Fruit fly (Drosophila melanogaster) whole organism, embryonic: ENCODE data around the gene Hph.

ENCODE experiments used
- Ada2b ChIP-seq: fragments of 200-800 bp; sonication (Bioruptor generic); IDR thresholded peaks from 2 replicates; pipeline ENCODE4 v1.3.6; 2022; ENCODE audit warnings: missing biosample characterization, missing genetic modification characterization
- B-H2 ChIP-seq: fragments of 200-800 bp; sonication (Bioruptor generic); optimal IDR thresholded peaks from 2 replicates; lab custom pipeline; 2018; ENCODE audit warnings: missing biosample characterization, mild to moderate bottlenecking, missing genetic modification characterization
- Blimp-1 ChIP-seq: fragments of 200-800 bp; sonication (Bioruptor generic); optimal IDR thresholded peaks from 3 replicates; lab custom pipeline; 2018; ENCODE audit warnings: missing biosample characterization, missing genetic modification characterization, mild to moderate bottlenecking, moderate library complexity, missing genetic modification reagents
- CG1024 ChIP-seq: fragments of 200-800 bp; sonication (Bioruptor generic); IDR thresholded peaks from 2 replicates; pipeline ENCODE4 v1.3.6; 2022; ENCODE audit warnings: missing biosample characterization, missing genetic modification characterization
- CG10565 ChIP-seq: fragments of 200-800 bp; sonication (Bioruptor generic); optimal IDR thresholded peaks from 3 replicates; lab custom pipeline; 2016; ENCODE audit warnings: missing biosample characterization, mild to moderate bottlenecking, missing genetic modification characterization
- CG12155 ChIP-seq: fragments of 200-800 bp; sonication (Bioruptor generic); optimal IDR thresholded peaks from 3 replicates; lab custom pipeline; 2016; ENCODE audit warnings: missing biosample characterization, missing genetic modification characterization
- CG12299 ChIP-seq: fragments of 200-800 bp; sonication (Bioruptor generic); optimal IDR thresholded peaks from 2 replicates; lab custom pipeline; 2018; ENCODE audit warnings: missing biosample characterization, mild to moderate bottlenecking, missing genetic modification characterization
- CG13123 ChIP-seq: fragments of 200-800 bp; sonication (Bioruptor generic); optimal IDR thresholded peaks from 2 replicates; lab custom pipeline; 2016; ENCODE audit warnings: missing biosample characterization, missing genetic modification characterization
- CG13894 ChIP-seq: fragments of 200-800 bp; sonication (Bioruptor generic); optimal IDR thresholded peaks from 3 replicates; lab custom pipeline; 2018; ENCODE audit warnings: missing biosample characterization, mild to moderate bottlenecking, missing genetic modification characterization, moderate library complexity
- CG14014 ChIP-seq: fragments of 200-800 bp; sonication (Bioruptor generic); IDR thresholded peaks from 2 replicates; pipeline ENCODE4 v1.3.6; 2022; ENCODE audit warnings: missing biosample characterization, missing genetic modification characterization
- CG1602 ChIP-seq: fragments of 200-800 bp; sonication (Bioruptor generic); optimal IDR thresholded peaks from 3 replicates; lab custom pipeline; 2016; ENCODE audit warnings: missing biosample characterization, missing genetic modification characterization
- CG16815 ChIP-seq: fragments of 200-800 bp; sonication (Bioruptor generic); optimal IDR thresholded peaks from 3 replicates; lab custom pipeline; 2017; ENCODE audit warnings: missing biosample characterization, mild to moderate bottlenecking, missing genetic modification characterization
- CG17359 ChIP-seq: fragments of 200-800 bp; sonication (Bioruptor generic); optimal IDR thresholded peaks from 3 replicates; lab custom pipeline; 2018; ENCODE audit warnings: missing biosample characterization, mild to moderate bottlenecking, missing genetic modification characterization, moderate library complexity
- CG2199 ChIP-seq: fragments of 200-800 bp; sonication (Bioruptor generic); IDR thresholded peaks from 3 replicates; pipeline ENCODE4 v1.3.6; 2022; ENCODE audit warnings: missing biosample characterization, missing genetic modification characterization
- CG30431 ChIP-seq: fragments of 200-800 bp; sonication (Bioruptor generic); optimal IDR thresholded peaks from 2 replicates; lab custom pipeline; 2017; ENCODE audit warnings: missing biosample characterization, missing genetic modification characterization
- CG32772 ChIP-seq: fragments of 200-800 bp; sonication (Bioruptor generic); IDR thresholded peaks from 2 replicates; pipeline ENCODE4 v1.3.6; 2022; ENCODE audit warnings: missing biosample characterization, missing genetic modification characterization
- CG33213 ChIP-seq: fragments of 200-800 bp; sonication (Bioruptor generic); optimal IDR thresholded peaks from 3 replicates; lab custom pipeline; 2016; ENCODE audit warnings: missing biosample characterization, missing genetic modification characterization
- CG3407 ChIP-seq: fragments of 200-800 bp; sonication (Bioruptor generic); optimal IDR thresholded peaks from 2 replicates; lab custom pipeline; 2018; ENCODE audit warnings: missing biosample characterization, mild to moderate bottlenecking, missing genetic modification characterization
- CG3726 ChIP-seq: fragments of 200-800 bp; sonication (Bioruptor generic); IDR thresholded peaks from 3 replicates; pipeline ENCODE4, ENCODE4 v1.3.6; 2022; ENCODE audit warnings: missing biosample characterization, missing genetic modification characterization
- CG6813 ChIP-seq: fragments of 200-800 bp; sonication (Bioruptor generic); optimal IDR thresholded peaks from 2 replicates; lab custom pipeline; 2017; ENCODE audit warnings: missing biosample characterization, missing genetic modification characterization, mild to moderate bottlenecking, moderate library complexity, missing genetic modification reagents
- CG7372 ChIP-seq: fragments of 200-800 bp; sonication (Bioruptor generic); IDR thresholded peaks from 2 replicates; pipeline ENCODE4 v1.3.6; 2022; ENCODE audit warnings: missing biosample characterization, missing genetic modification characterization
- CG7556 ChIP-seq: fragments of 200-800 bp; sonication (Bioruptor generic); optimal IDR thresholded peaks from 2 replicates; lab custom pipeline; 2017; ENCODE audit warnings: missing biosample characterization, mild to moderate bottlenecking, missing genetic modification characterization
- Fer2 ChIP-seq: fragments of 200-800 bp; sonication (Bioruptor generic); optimal IDR thresholded peaks from 2 replicates; lab custom pipeline; 2018; ENCODE audit warnings: missing biosample characterization, mild to moderate bottlenecking, missing genetic modification characterization, moderate library complexity
- Med ChIP-seq: fragments of 200-800 bp; sonication (Bioruptor generic); peaks from one replicate; lab custom pipeline; 2016; ENCODE audit warnings: missing biosample characterization, missing genetic modification characterization, mild to moderate bottlenecking, inconsistent platforms, moderate library complexity
- Mrtf ChIP-seq: fragments of 200-800 bp; sonication (Bioruptor generic); IDR thresholded peaks from 3 replicates; pipeline ENCODE4 v1.3.6; 2022; ENCODE audit warnings: missing biosample characterization, missing genetic modification characterization
- NfI ChIP-seq: fragments of 200-800 bp; sonication (Bioruptor generic); optimal IDR thresholded peaks from 3 replicates; lab custom pipeline; 2018; ENCODE audit warnings: missing biosample characterization, mild to moderate bottlenecking, missing genetic modification characterization, moderate library complexity
- Pdp1 ChIP-seq, 2 experiments: fragments of 200-800 bp; sonication (Bioruptor generic); optimal IDR thresholded peaks; 3 replicates each; lab custom pipeline; 2016; ENCODE audit warnings: missing biosample characterization in 2 of 2, missing genetic modification characterization in 2 of 2, mild to moderate bottlenecking in 1 of 2, moderate library complexity in 1 of 2
- Spps ChIP-seq: fragments of 200-800 bp; sonication (Bioruptor generic); optimal IDR thresholded peaks from 2 replicates; lab custom pipeline; 2018; ENCODE audit warnings: missing biosample characterization, mild to moderate bottlenecking, missing genetic modification characterization
- Tbp ChIP-seq: fragments of >200 bp; optimal IDR thresholded peaks from 2 replicates; lab custom pipeline; 2018; ENCODE audit warnings: missing biosample characterization, missing genetic modification characterization
- cas ChIP-seq: fragments of 200-800 bp; sonication (Bioruptor generic); IDR thresholded peaks from 2 replicates; pipeline ENCODE4 v1.3.6; 2022; ENCODE audit warnings: missing biosample characterization, missing genetic modification characterization
- caup ChIP-seq: fragments of 200-800 bp; sonication (Bioruptor generic); optimal IDR thresholded peaks from 3 replicates; lab custom pipeline; 2017; ENCODE audit warnings: missing biosample characterization, mild to moderate bottlenecking, missing genetic modification characterization, moderate library complexity; ENCODE audit not compliant: severe bottlenecking
- chinmo ChIP-seq: fragments of 200-800 bp; sonication (Bioruptor generic); IDR thresholded peaks from 4 replicates; pipeline ENCODE4 v1.3.6; 2022; ENCODE audit warnings: missing biosample characterization, missing genetic modification characterization; ENCODE audit not compliant: partially characterized antibody
- ems ChIP-seq: fragments of 200-800 bp; sonication (Bioruptor generic); optimal IDR thresholded peaks from 3 replicates; lab custom pipeline; 2016; ENCODE audit warnings: missing biosample characterization, missing genetic modification characterization
- gcm2 ChIP-seq: fragments of 200-800 bp; sonication (Bioruptor generic); optimal IDR thresholded peaks from 2 replicates; lab custom pipeline; 2016; ENCODE audit warnings: missing biosample characterization, missing genetic modification characterization
- grau ChIP-seq: fragments of 200-800 bp; optimal IDR thresholded peaks from 3 replicates; lab custom pipeline; 2019; ENCODE audit warnings: missing biosample characterization, mild to moderate bottlenecking, missing genetic modification characterization, moderate library complexity
- lilli ChIP-seq: fragments of 200-800 bp; sonication (Bioruptor generic); optimal IDR thresholded peaks from 3 replicates; lab custom pipeline; 2016; ENCODE audit warnings: missing biosample characterization, missing genetic modification characterization
- nmo ChIP-seq: fragments of 200-800 bp; sonication (Bioruptor generic); optimal IDR thresholded peaks from 2 replicates; lab custom pipeline; 2018; ENCODE audit warnings: missing biosample characterization, mild to moderate bottlenecking, missing genetic modification characterization, moderate library complexity
- oc ChIP-seq: fragments of 200-800 bp; sonication (Bioruptor generic); optimal IDR thresholded peaks from 2 replicates; lab custom pipeline; 2018; ENCODE audit warnings: missing biosample characterization, mild to moderate bottlenecking, missing genetic modification characterization, moderate library complexity
- onecut ChIP-seq: fragments of 200-800 bp; sonication (Bioruptor generic); IDR thresholded peaks from 2 replicates; pipeline ENCODE4 v1.3.6; 2022; ENCODE audit warnings: missing biosample characterization, missing genetic modification characterization
- sd ChIP-seq: fragments of 200-800 bp; sonication (Bioruptor generic); optimal IDR thresholded peaks from 3 replicates; lab custom pipeline; 2018; ENCODE audit warnings: missing biosample characterization, mild to moderate bottlenecking, missing genetic modification characterization, moderate library complexity
- sima ChIP-seq: fragments of 200-800 bp; sonication (Bioruptor generic); optimal IDR thresholded peaks from 2 replicates; lab custom pipeline; 2016; ENCODE audit warnings: missing biosample characterization, missing genetic modification characterization
- sr ChIP-seq: fragments of 200-800 bp; sonication (Bioruptor generic); IDR thresholded peaks from 3 replicates; pipeline ENCODE4 v1.3.6; 2022; ENCODE audit warnings: missing biosample characterization, missing genetic modification characterization
- stc ChIP-seq: fragments of 200-800 bp; sonication (Bioruptor generic); IDR thresholded peaks from 2 replicates; pipeline ENCODE4 v1.3.6; 2022; ENCODE audit warnings: missing biosample characterization, missing genetic modification characterization
- sug ChIP-seq: fragments of 200-800 bp; optimal IDR thresholded peaks from 2 replicates; lab custom pipeline; 2019; ENCODE audit warnings: missing biosample characterization, mild to moderate bottlenecking, missing genetic modification characterization, moderate library complexity
- toy ChIP-seq: fragments of 200-800 bp; sonication (Bioruptor generic); IDR thresholded peaks from 2 replicates; pipeline ENCODE4 v1.3.6; 2022; ENCODE audit warnings: missing biosample characterization, missing genetic modification characterization
- twi ChIP-seq: fragments of 200-800 bp; optimal IDR thresholded peaks from 2 replicates; lab custom pipeline; 2019; ENCODE audit warnings: missing biosample characterization, mild to moderate bottlenecking, missing genetic modification characterization, moderate library complexity

The Hph gene

DNA sequence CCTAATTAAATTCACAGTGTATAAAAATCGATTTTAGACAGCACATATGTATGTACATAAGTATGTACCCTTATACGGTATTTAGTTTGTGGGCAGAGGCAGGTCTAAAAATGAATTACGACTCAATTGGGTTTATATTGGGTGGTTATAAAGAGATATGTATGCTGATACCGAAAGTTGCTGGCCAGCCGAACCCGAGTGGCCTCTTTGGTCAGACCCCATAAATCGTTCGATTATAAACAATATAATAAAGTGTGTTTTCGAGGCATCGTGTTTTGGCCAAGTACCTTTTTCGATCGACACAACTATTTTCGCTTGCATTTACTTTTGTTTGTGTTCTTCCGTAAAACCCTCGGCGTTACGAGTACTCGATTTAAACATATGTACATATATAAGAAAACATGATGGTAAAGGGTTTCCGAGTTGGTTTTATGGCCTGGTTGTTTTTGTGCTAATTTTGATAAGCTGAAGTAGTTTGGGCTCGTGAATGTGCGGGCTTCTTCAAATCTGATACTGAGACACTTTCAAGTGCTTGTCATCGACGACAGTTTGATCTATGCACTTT is 52.5 kb downstream of the Hph start (continued):
- TF ChIP-seq ems (GFP tag; lab: Kevin White, UChicago) = no peak
- no peak for TF ChIP-seq CG12155 (GFP tag; lab: Kevin White, UChicago)
- no peak for TF ChIP-seq CG1602 (GFP tag; lab: Kevin White, UChicago)
- peak; percentile 22 for TF ChIP-seq B-H2 (GFP tag; lab: Kevin White, UChicago)
- TF ChIP-seq CG3726 (GFP tag; lab: Robert Waterston, UW) = no peak
- no peak for TF ChIP-seq grau (tag; lab: Kevin White, UChicago)
- no peak for TF ChIP-seq sima (GFP tag; lab: Kevin White, UChicago)
- no peak for TF ChIP-seq CG13123 (GFP tag; lab: Kevin White, UChicago)
- no peak for TF ChIP-seq caup
- no peak for TF ChIP-seq CG3407 (GFP tag; lab: Kevin White, UChicago)
- TF ChIP-seq onecut = no peak
- no peak for TF ChIP-seq cas
- no peak for TF ChIP-seq Mrtf (GFP tag; lab: Robert Waterston, UW)
- TF ChIP-seq CG17359 (tag; lab: Kevin White, UChicago) = peak; percentile 13

DNA sequence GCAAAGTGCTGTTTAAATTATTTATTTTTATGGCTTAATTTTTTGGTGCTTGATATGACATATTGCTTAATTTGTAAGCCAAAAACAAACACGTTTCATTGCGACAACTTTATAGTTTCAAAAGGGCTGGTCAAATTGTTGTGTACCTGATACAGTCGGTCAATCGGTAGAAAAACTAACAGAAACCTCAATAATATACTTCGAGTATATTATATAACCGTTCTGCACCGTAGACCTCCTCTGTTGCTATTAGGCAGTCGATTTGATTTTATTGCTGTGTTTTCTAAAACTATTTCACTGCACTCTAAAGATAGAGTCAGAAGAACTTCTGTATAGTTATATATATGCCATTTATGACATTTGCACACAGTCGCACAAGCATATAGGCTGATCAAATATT is 53.4 kb downstream of the Hph start:
- no peak for TF ChIP-seq CG14014
- TF ChIP-seq CG3407 (GFP tag; lab: Kevin White, UChicago) = no peak
- peak in 1 of 2 experiments; percentile 89 for TF ChIP-seq Pdp1 (GFP tag; optimal IDR thresholded peaks at IDR 0.05; lab: Kevin White, UChicago)
- peak; percentile 56 for TF ChIP-seq Med (GFP tag; lab: Kevin White, UChicago)
- 0 out of 4 replicates have a peak, but pooled peaks have one; percentile 23 for TF ChIP-seq chinmo (GFP tag; lab: Robert Waterston, UW)
- TF ChIP-seq, all 482 proteins: peak for 3

DNA sequence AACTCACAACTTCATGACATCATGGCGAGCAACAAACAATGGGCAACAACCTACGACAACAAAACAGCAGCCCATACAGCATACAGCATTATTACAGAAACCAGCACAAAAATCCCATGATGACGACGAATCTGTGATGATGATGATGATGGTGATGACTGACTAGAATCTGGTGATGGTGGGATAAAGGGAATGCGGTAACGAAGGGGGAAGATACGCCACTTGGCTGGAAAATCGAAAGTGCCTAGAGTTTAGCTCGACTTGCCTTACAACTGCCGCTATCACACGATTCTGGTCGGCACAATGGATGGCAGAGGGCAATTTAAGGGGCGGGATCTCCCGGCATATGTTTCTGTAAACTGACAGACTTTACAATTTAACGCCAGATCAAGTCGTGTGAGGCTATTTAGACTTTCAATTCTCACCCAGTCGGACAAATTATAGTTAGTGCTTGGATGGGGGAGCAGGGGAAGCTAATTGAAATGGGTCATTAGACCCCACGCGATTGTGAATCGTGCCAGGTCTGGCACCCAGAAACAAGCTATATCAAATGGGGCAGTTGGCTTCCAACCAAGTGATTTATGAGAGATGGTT is 58.3 kb downstream of the Hph start:
- TF ChIP-seq Mrtf (GFP tag; lab: Robert Waterston, UW) (no peak), CG7372 (no peak), CG2199 (GFP tag; lab: Robert Waterston, UW) (0 out of 3 replicates have a peak, but pooled peaks have one; percentile 59), CG6813 (GFP tag; lab: Kevin White, UChicago) (no peak), Fer2 (tag; lab: Kevin White, UChicago) (no peak), oc (tag; lab: Kevin White, UChicago) (no peak), nmo (GFP tag; lab: Kevin White, UChicago) (no peak), sug (peak; percentile 20), CG1024 (GFP tag; lab: Robert Waterston, UW) (no peak), CG33213 (GFP tag; lab: Kevin White, UChicago) (no peak), CG32772 (GFP tag; lab: Robert Waterston, UW) (no peak), CG16815 (no peak), gcm2 (no peak), CG14014 (no peak), CG7556 (GFP tag; lab: Kevin White, UChicago) (no peak), CG10565 (GFP tag; lab: Kevin White, UChicago) (no peak), lilli (GFP tag; lab: Kevin White, UChicago) (no peak), Blimp-1 (GFP tag; lab: Kevin White, UChicago) (peak; percentile 98), sr (GFP tag; lab: Robert Waterston, UW) (0 out of 3 replicates have a peak, but pooled peaks have one; percentile 19), twi (peak; percentile 20), sd (tag; lab: Kevin White, UChicago) (peak; percentile 63), Ada2b (GFP tag; lab: Robert Waterston, UW) (no peak), CG12299 (tag; lab: Kevin White, UChicago) (no peak), CG13894 (peak; percentile 88), toy (GFP tag; lab: Robert Waterston, UW) (no peak), CG30431 (GFP tag; lab: Kevin White, UChicago) (no peak), grau (tag; lab: Kevin White, UChicago) (no peak), NfI (GFP tag; lab: Kevin White, UChicago) (no peak), stc (GFP tag; lab: Robert Waterston, UW) (no peak), Spps (no peak), Tbp (no peak)
